Worm (Caenorhabditis elegans): ENCODE data around the gene F57G12.1.

ce11 chrX:12172482-12173134, 1.1 kb upstream of the F57G12.1 start:
- TF ChIP-seq mxl-1 (tag; optimal IDR thresholded peaks at IDR 0.05) (no peak), zim-3 (tag; optimal IDR thresholded peaks at IDR 0.05) (no peak), Y95B8A.8 (GFP tag; IDR thresholded peaks at IDR 0.05) (no peak), pbrm-1 (GFP tag; IDR thresholded peaks at IDR 0.05) (no peak), Y53G8AR.9 (GFP tag; conservative IDR thresholded peaks at IDR 0.05) (no peak), snpc-1.3 (tag; optimal IDR thresholded peaks at IDR 0.05; ENCODE audit: insufficient read depth) (no peak), ama-1 (optimal IDR thresholded peaks at IDR 0.05) (no peak), ama-1 (GFP tag; optimal IDR thresholded peaks at IDR 0.05) (no peak), efl-1 (GFP tag; optimal IDR thresholded peaks at IDR 0.05) (no peak), lin-35 (GFP tag; optimal IDR thresholded peaks at IDR 0.05) (no peak), lin-40 (tag; optimal IDR thresholded peaks at IDR 0.05) (no peak), nfya-2 (GFP tag; IDR thresholded peaks at IDR 0.05) (no peak), F37B4.10 (GFP tag; IDR thresholded peaks at IDR 0.05) (no peak), nhr-120 (GFP tag; IDR thresholded peaks at IDR 0.05) (no peak)
